Fruit fly (Drosophila melanogaster) whole organism, embryonic: ENCODE measurements around the gene CG17109.

Source experiments
- ATbp ChIP-seq: fragments of 200-800 bp; sonication (Bioruptor generic); optimal IDR thresholded peaks from 2 replicates; lab custom pipeline; 2017; ENCODE audit warnings: missing biosample characterization, mild to moderate bottlenecking, missing genetic modification characterization, missing genetic modification reagents
- Bgb ChIP-seq: fragments of 200-800 bp; sonication (Bioruptor generic); IDR thresholded peaks from 2 replicates; pipeline ENCODE4 v1.3.6; 2022; ENCODE audit warnings: missing biosample characterization, missing genetic modification characterization; ENCODE audit not compliant: partially characterized antibody
- CG10565 ChIP-seq: fragments of 200-800 bp; sonication (Bioruptor generic); optimal IDR thresholded peaks from 3 replicates; lab custom pipeline; 2016; ENCODE audit warnings: missing biosample characterization, mild to moderate bottlenecking, missing genetic modification characterization
- CG10979 ChIP-seq: fragments of 200-800 bp; sonication (Bioruptor generic); optimal IDR thresholded peaks from 2 replicates; lab custom pipeline; 2018; ENCODE audit warnings: missing biosample characterization, mild to moderate bottlenecking, missing genetic modification characterization, moderate library complexity
- CG11398 ChIP-seq: fragments of 200-800 bp; sonication (Bioruptor generic); optimal IDR thresholded peaks from 2 replicates; lab custom pipeline; 2016; ENCODE audit warnings: missing biosample characterization, missing genetic modification characterization
- CG11723 ChIP-seq: fragments of 200-800 bp; sonication (Bioruptor generic); optimal IDR thresholded peaks from 2 replicates; lab custom pipeline; 2017; ENCODE audit warnings: missing biosample characterization, mild to moderate bottlenecking, missing genetic modification characterization
- CG1233 ChIP-seq: fragments of 200-800 bp; sonication (Bioruptor generic); optimal IDR thresholded peaks from 4 replicates; lab custom pipeline; 2018; ENCODE audit warnings: missing biosample characterization, mild to moderate bottlenecking, missing genetic modification characterization
- CG17829 ChIP-seq: fragments of 200-800 bp; optimal IDR thresholded peaks from 2 replicates; lab custom pipeline; 2019; ENCODE audit warnings: missing biosample characterization, mild to moderate bottlenecking, missing genetic modification characterization, moderate library complexity
- CG17912 ChIP-seq: fragments of 200-800 bp; sonication (Bioruptor generic); optimal IDR thresholded peaks from 2 replicates; lab custom pipeline; 2018; ENCODE audit warnings: missing biosample characterization, mild to moderate bottlenecking, missing genetic modification characterization
- CG18764 ChIP-seq: fragments of 200-800 bp; sonication (Bioruptor generic); optimal IDR thresholded peaks from 3 replicates; lab custom pipeline; 2016; ENCODE audit warnings: missing biosample characterization, missing genetic modification characterization
- CG2678 ChIP-seq: fragments of 200-800 bp; sonication (Bioruptor generic); optimal IDR thresholded peaks from 3 replicates; lab custom pipeline; 2019; ENCODE audit warnings: missing biosample characterization, mild to moderate bottlenecking, missing genetic modification characterization, moderate library complexity
- CG30403 ChIP-seq: fragments of 200-800 bp; sonication (Bioruptor generic); optimal IDR thresholded peaks from 3 replicates; lab custom pipeline; 2016; ENCODE audit warnings: missing biosample characterization, missing genetic modification characterization
- CG31365 ChIP-seq: fragments of 200-800 bp; sonication (Bioruptor generic); optimal IDR thresholded peaks from 2 replicates; lab custom pipeline; 2018; ENCODE audit warnings: missing biosample characterization, mild to moderate bottlenecking, missing genetic modification characterization
- CG3281 ChIP-seq: fragments of 200-800 bp; sonication (Bioruptor generic); optimal IDR thresholded peaks from 3 replicates; lab custom pipeline; 2017; ENCODE audit warnings: missing biosample characterization, mild to moderate bottlenecking, missing genetic modification characterization
- CG6765 ChIP-seq: fragments of 200-800 bp; sonication (Bioruptor generic); optimal IDR thresholded peaks from 3 replicates; lab custom pipeline; 2017; ENCODE audit warnings: missing biosample characterization, mild to moderate bottlenecking, missing genetic modification characterization
- CG6813 ChIP-seq: fragments of 200-800 bp; sonication (Bioruptor generic); optimal IDR thresholded peaks from 2 replicates; lab custom pipeline; 2017; ENCODE audit warnings: missing biosample characterization, missing genetic modification characterization, mild to moderate bottlenecking, moderate library complexity, missing genetic modification reagents
- CG7839 ChIP-seq: fragments of 200-800 bp; sonication (Bioruptor generic); optimal IDR thresholded peaks from 3 replicates; lab custom pipeline; 2018; ENCODE audit warnings: missing biosample characterization, mild to moderate bottlenecking, missing genetic modification characterization, moderate library complexity
- CG8089 ChIP-seq: fragments of 200-800 bp; sonication (Bioruptor generic); optimal IDR thresholded peaks from 3 replicates; lab custom pipeline; 2016; ENCODE audit warnings: missing biosample characterization, missing genetic modification characterization
- Dip3 ChIP-seq: fragments of 200-800 bp; sonication (Bioruptor generic); optimal IDR thresholded peaks from 3 replicates; lab custom pipeline; 2016; ENCODE audit warnings: missing biosample characterization, missing genetic modification characterization
- Eip74EF ChIP-seq, 2 experiments: fragments of 200-800 bp in 1 of 2; fragments of >200 bp in 1 of 2; sonication (Bioruptor generic) in 1 of 2; optimal IDR thresholded peaks; 2 replicates each; lab custom pipeline; 2017 to 2019; ENCODE audit warnings: missing biosample characterization in 2 of 2, missing genetic modification characterization in 2 of 2, mild to moderate bottlenecking in 1 of 2, moderate library complexity in 1 of 2
- Kr ChIP-seq: fragments of 200-800 bp; sonication (Bioruptor generic); optimal IDR thresholded peaks from 2 replicates; lab custom pipeline; 2017; ENCODE audit warnings: missing biosample characterization, mild to moderate bottlenecking, missing genetic modification characterization
- MESR4 ChIP-seq: fragments of 200-800 bp; sonication (Bioruptor generic); optimal IDR thresholded peaks from 2 replicates; lab custom pipeline; 2018; ENCODE audit warnings: missing biosample characterization, mild to moderate bottlenecking, missing genetic modification characterization, moderate library complexity
- Med ChIP-seq: fragments of 200-800 bp; sonication (Bioruptor generic); peaks from one replicate; lab custom pipeline; 2016; ENCODE audit warnings: missing biosample characterization, missing genetic modification characterization, mild to moderate bottlenecking, inconsistent platforms, moderate library complexity
- Nf-YB ChIP-seq: fragments of 200-800 bp; sonication (Bioruptor generic); optimal IDR thresholded peaks from 3 replicates; lab custom pipeline; 2019; ENCODE audit warnings: missing biosample characterization, mild to moderate bottlenecking, missing genetic modification characterization, moderate library complexity
- PHDP ChIP-seq: fragments of 200-800 bp; sonication (Bioruptor generic); optimal IDR thresholded peaks from 3 replicates; lab custom pipeline; 2018; ENCODE audit warnings: missing biosample characterization, mild to moderate bottlenecking, missing genetic modification characterization, moderate library complexity
- Ssrp ChIP-seq: fragments of 200-800 bp; sonication (Bioruptor generic); optimal IDR thresholded peaks from 2 replicates; lab custom pipeline; 2018; ENCODE audit warnings: missing biosample characterization, mild to moderate bottlenecking, missing genetic modification characterization, moderate library complexity
- ac ChIP-seq: fragments of 200-800 bp; sonication (Bioruptor generic); optimal IDR thresholded peaks from 3 replicates; lab custom pipeline; 2017; ENCODE audit warnings: missing biosample characterization, mild to moderate bottlenecking, missing genetic modification characterization
- bsh ChIP-seq, 2 experiments: fragments of 200-800 bp; sonication (Bioruptor generic); optimal IDR thresholded peaks; 2 replicates each; lab custom pipeline; 2017 to 2018; ENCODE audit warnings: mild to moderate bottlenecking in 2 of 2, missing biosample characterization in 2 of 2, missing genetic modification characterization in 2 of 2, moderate library complexity in 1 of 2
- cg ChIP-seq: fragments of 200-800 bp; sonication (Bioruptor generic); optimal IDR thresholded peaks from 3 replicates; lab custom pipeline; 2019; ENCODE audit warnings: missing biosample characterization, mild to moderate bottlenecking, missing genetic modification characterization, moderate library complexity
- chn ChIP-seq: fragments of 200-800 bp; sonication (Bioruptor generic); optimal IDR thresholded peaks from 2 replicates; lab custom pipeline; 2016; ENCODE audit warnings: missing biosample characterization, missing genetic modification characterization
- dm ChIP-seq: fragments of 200-800 bp; sonication (Bioruptor generic); optimal IDR thresholded peaks from 3 replicates; lab custom pipeline; 2016; ENCODE audit warnings: missing biosample characterization, missing genetic modification characterization
- dmrt99B ChIP-seq: fragments of 200-800 bp; sonication (Bioruptor generic); optimal IDR thresholded peaks from 2 replicates; lab custom pipeline; 2018; ENCODE audit warnings: missing biosample characterization, mild to moderate bottlenecking, missing genetic modification characterization, moderate library complexity
- gcm ChIP-seq: fragments of 200-800 bp; sonication (Bioruptor generic); optimal IDR thresholded peaks from 2 replicates; lab custom pipeline; 2019; ENCODE audit warnings: missing biosample characterization, mild to moderate bottlenecking, missing genetic modification characterization, moderate library complexity
- gem ChIP-seq: fragments of 200-800 bp; sonication (Bioruptor generic); optimal IDR thresholded peaks from 2 replicates; lab custom pipeline; 2019; ENCODE audit warnings: missing biosample characterization, mild to moderate bottlenecking, missing genetic modification characterization, moderate library complexity
- ham ChIP-seq: fragments of 200-800 bp; sonication (Bioruptor generic); IDR thresholded peaks from 2 replicates; pipeline ENCODE4 v1.3.6; 2022; ENCODE audit warnings: missing biosample characterization, missing genetic modification characterization
- hkb ChIP-seq, 2 experiments: fragments of 200-800 bp in 1 of 2; fragments of >200 bp in 1 of 2; sonication (Bioruptor generic) in 1 of 2; IDR thresholded peaks in 1 of 2; optimal IDR thresholded peaks in 1 of 2; 2 replicates each; pipeline versions ENCODE4 v1.3.6 to Lab custom; 2017 to 2022; ENCODE audit warnings: missing biosample characterization in 1 of 2, missing genetic modification characterization in 1 of 2
- inv ChIP-seq: fragments of 200-800 bp; sonication (Bioruptor generic); IDR thresholded peaks from 2 replicates; pipeline ENCODE4 v1.3.6; 2022; ENCODE audit warnings: missing biosample characterization, missing genetic modification characterization; ENCODE audit not compliant: partially characterized antibody
- kay ChIP-seq: fragments of 200-800 bp; sonication (Bioruptor generic); optimal IDR thresholded peaks from 2 replicates; lab custom pipeline; 2016; ENCODE audit warnings: missing biosample characterization, missing genetic modification characterization
- pan ChIP-seq, 4 experiments: fragments of >200 bp in 3 of 4; fragments of 200-800 bp in 1 of 4; sonication (Bioruptor generic) in 1 of 4; optimal IDR thresholded peaks in 3 of 4; IDR thresholded peaks in 1 of 4; 2 replicates each; pipeline versions ENCODE4 v1.3.6 to Lab custom; 2017 to 2022; ENCODE audit warnings: missing biosample characterization in 2 of 4, missing genetic modification characterization in 2 of 4, mixed read lengths in 1 of 4
- phol ChIP-seq: fragments of 200-800 bp; sonication (Bioruptor generic); optimal IDR thresholded peaks from 3 replicates; lab custom pipeline; 2018; ENCODE audit warnings: missing biosample characterization, mild to moderate bottlenecking, missing genetic modification characterization, moderate library complexity
- pnt ChIP-seq: fragments of 200-800 bp; sonication (Bioruptor generic); optimal IDR thresholded peaks from 3 replicates; lab custom pipeline; 2016; ENCODE audit warnings: missing biosample characterization, missing genetic modification characterization
- pum ChIP-seq: fragments of 200-800 bp; sonication (Bioruptor generic); optimal IDR thresholded peaks from 2 replicates; lab custom pipeline; 2016; ENCODE audit warnings: missing biosample characterization, missing genetic modification characterization
- row ChIP-seq: fragments of 200-800 bp; sonication (Bioruptor generic); IDR thresholded peaks from 3 replicates; pipeline ENCODE4 v1.3.6; 2022; ENCODE audit warnings: missing biosample characterization, missing genetic modification characterization
- schlank ChIP-seq: fragments of 200-800 bp; sonication (Bioruptor generic); optimal IDR thresholded peaks from 2 replicates; lab custom pipeline; 2018; ENCODE audit warnings: missing biosample characterization, mild to moderate bottlenecking, missing genetic modification characterization
- so ChIP-seq: fragments of 200-800 bp; sonication (Bioruptor generic); IDR thresholded peaks from 3 replicates; pipeline ENCODE4 v1.3.6; 2022; ENCODE audit warnings: missing biosample characterization, missing genetic modification characterization
- wor ChIP-seq: fragments of 200-800 bp; sonication (Bioruptor generic); IDR thresholded peaks from 2 replicates; pipeline ENCODE4 v1.3.6; 2022; ENCODE audit warnings: missing biosample characterization, missing genetic modification characterization
- zfh1 ChIP-seq: fragments of 200-800 bp; sonication (Bioruptor generic); IDR thresholded peaks from 3 replicates; pipeline ENCODE4 v1.3.6; 2022; ENCODE audit warnings: missing biosample characterization, missing genetic modification characterization

The CG17109 gene

dm6 chr3R:23132299-23132698 lies 36.8 kb downstream of the CG17109 start:
- no peak for TF ChIP-seq CG17912 (GFP tag; lab: Kevin White, UChicago)
- no peak for TF ChIP-seq ATbp
- no peak for TF ChIP-seq MESR4 (GFP tag; lab: Kevin White, UChicago)
- peak; percentile 10 for TF ChIP-seq Med (GFP tag; lab: Kevin White, UChicago)
- TF ChIP-seq, all 482 proteins: peak for 1

dm6 chr3R:23133301-23133828 lies 37.9 kb downstream of the CG17109 start:
- TF ChIP-seq pan (optimal IDR thresholded peaks at IDR 0.05; lab: Kevin White, UChicago) (no peak), pan (GFP tag; optimal IDR thresholded peaks at IDR 0.05 in 1 of 2, IDR thresholded peaks at IDR 0.05 in 1 of 2) (no peak), CG11723 (GFP tag; lab: Kevin White, UChicago) (no peak), CG7839 (no peak), Ssrp (no peak), CG8089 (GFP tag; lab: Kevin White, UChicago) (no peak), CG30403 (GFP tag; lab: Kevin White, UChicago) (no peak), gcm (GFP tag; lab: Kevin White, UChicago) (peak; percentile 56), zfh1 (GFP tag; lab: Robert Waterston, UW) (peak; percentile 34; the same call in 1 of the 3 replicates), CG10565 (GFP tag; lab: Kevin White, UChicago) (no peak), row (0 out of 3 replicates have a peak, but pooled peaks have one; percentile 33), CG31365 (tag; lab: Kevin White, UChicago) (no peak), pum (GFP tag; lab: Kevin White, UChicago) (no peak), Kr (peak; percentile 77), chn (GFP tag; lab: Kevin White, UChicago) (peak; percentile 3), inv (GFP tag; lab: Robert Waterston, UW) (no peak), pnt (GFP tag; lab: Kevin White, UChicago) (no peak), Dip3 (GFP tag; lab: Kevin White, UChicago) (no peak), schlank (no peak), CG10979 (tag; lab: Kevin White, UChicago) (no peak), dmrt99B (tag; lab: Kevin White, UChicago) (no peak), CG1233 (peak; percentile 25), CG11398 (GFP tag; lab: Kevin White, UChicago) (no peak), ac (peak; percentile 44), Eip74EF (GFP tag; optimal IDR thresholded peaks at IDR 0.05; lab: Kevin White, UChicago) (no peak), CG6765 (GFP tag; lab: Kevin White, UChicago) (no peak), CG3281 (GFP tag; lab: Kevin White, UChicago) (no peak), bsh (GFP tag; optimal IDR thresholded peaks at IDR 0.05; lab: Kevin White, UChicago) (no peak), gem (tag; lab: Kevin White, UChicago) (no peak), wor (GFP tag; lab: Robert Waterston, UW) (no peak), CG18764 (GFP tag; lab: Kevin White, UChicago) (no peak), hkb (optimal IDR thresholded peaks at IDR 0.05; lab: Kevin White, UChicago) (no peak), hkb (GFP tag; IDR thresholded peaks at IDR 0.05; lab: Robert Waterston, UW) (0 out of 2 replicates have a peak, but pooled peaks have one; percentile 25), CG6813 (GFP tag; lab: Kevin White, UChicago) (peak; percentile 40), so (GFP tag; lab: Robert Waterston, UW) (no peak), ham (GFP tag; lab: Robert Waterston, UW) (no peak), phol (peak; percentile 36), CG17829 (tag; lab: Kevin White, UChicago) (peak; percentile 39), PHDP (no peak), cg (peak; percentile 57), Nf-YB (peak; percentile 85), CG2678 (no peak), Bgb (GFP tag; lab: Robert Waterston, UW) (no peak), dm (GFP tag; lab: Kevin White, UChicago) (no peak), kay (GFP tag; lab: Kevin White, UChicago) (no peak)
